Fruit fly (Drosophila melanogaster): ENCODE results near the gene z.

z gene

dm6 chrX:2462919-2463544, 15.5 kb downstream of the z start (continued):
- TF ChIP-seq Sry-β (GFP tag; optimal IDR thresholded peaks at IDR 0.05) (no peak), CG15514 (GFP tag; optimal IDR thresholded peaks at IDR 0.05) (no peak), Rfx (GFP tag; IDR thresholded peaks at IDR 0.05) (no peak), sd (tag; optimal IDR thresholded peaks at IDR 0.05) (peak; percentile 33), zen2 (GFP tag; IDR thresholded peaks at IDR 0.05; ENCODE audit: partially characterized antibody) (no peak), CG18262 (tag; optimal IDR thresholded peaks at IDR 0.05) (peak; percentile 9)

dm6 chrX:2464189-2464588, 16.6 kb downstream of the z start:
- TF ChIP-seq dmrt99B (tag; optimal IDR thresholded peaks at IDR 0.05) (peak; percentile 5), CG11504 (tag; optimal IDR thresholded peaks at IDR 0.05) (peak; percentile 28), CG34376 (GFP tag; optimal IDR thresholded peaks at IDR 0.05) (no peak), h (optimal IDR thresholded peaks at IDR 0.05) (no peak), CG7987 (GFP tag; optimal IDR thresholded peaks at IDR 0.05) (no peak), CG12744 (GFP tag; optimal IDR thresholded peaks at IDR 0.05) (no peak), CG31441 (GFP tag; IDR thresholded peaks at IDR 0.05) (0 out of 2 replicates have a peak, but pooled peaks have one; percentile 14), en (GFP tag; optimal IDR thresholded peaks at IDR 0.05) (no peak), CG14441 (GFP tag; IDR thresholded peaks at IDR 0.05) (no peak), shn (GFP tag; optimal IDR thresholded peaks at IDR 0.05) (no peak), ttk (GFP tag; IDR thresholded peaks at IDR 0.05) (no peak), zf30C (GFP tag; optimal IDR thresholded peaks at IDR 0.05) (no peak), CG2712 (tag; optimal IDR thresholded peaks at IDR 0.05) (peak; percentile 35), tna (GFP tag; IDR thresholded peaks at IDR 0.05; ENCODE audit: partially characterized antibody) (no peak), Neu2 (GFP tag; optimal IDR thresholded peaks at IDR 0.05; ENCODE audit: borderline replicate concordance) (no peak), CG7839 (tag; optimal IDR thresholded peaks at IDR 0.05) (peak; percentile 17), CG3838 (GFP tag; optimal IDR thresholded peaks at IDR 0.05) (no peak), aop (GFP tag; IDR thresholded peaks at IDR 0.05) (no peak), lola (GFP tag; optimal IDR thresholded peaks at IDR 0.05) (peak in 1 of 3 experiments; percentile 14), Mad (GFP tag; optimal IDR thresholded peaks at IDR 0.05) (no peak), CG10209 (GFP tag; optimal IDR thresholded peaks at IDR 0.05) (no peak), pum (GFP tag; optimal IDR thresholded peaks at IDR 0.05) (no peak), CoRest (tag; optimal IDR thresholded peaks at IDR 0.05) (peak; percentile 4), CG1603 (tag; optimal IDR thresholded peaks at IDR 0.05) (peak; percentile 42), CG18764 (GFP tag; optimal IDR thresholded peaks at IDR 0.05) (no peak), bigmax (GFP tag; optimal IDR thresholded peaks at IDR 0.05) (no peak), Mes4 (GFP tag; optimal IDR thresholded peaks at IDR 0.05) (no peak), mirr (GFP tag; optimal IDR thresholded peaks at IDR 0.05) (no peak), H15 (GFP tag; IDR thresholded peaks at IDR 0.05) (no peak), CG6813 (GFP tag; optimal IDR thresholded peaks at IDR 0.05) (no peak), z (GFP tag; IDR thresholded peaks at IDR 0.05) (0 out of 3 replicates have a peak, but pooled peaks have one; percentile 28), CkIIα-i1 (GFP tag; IDR thresholded peaks at IDR 0.05) (no peak), croc (GFP tag; conservative IDR thresholded peaks at IDR 0.05) (no peak), gsb (GFP tag; IDR thresholded peaks at IDR 0.05) (no peak), Oli (tag; optimal IDR thresholded peaks at IDR 0.05) (peak; percentile 21), eve (GFP tag; optimal IDR thresholded peaks at IDR 0.05) (peak in 1 of 2 experiments; percentile 42), kni (GFP tag; optimal IDR thresholded peaks at IDR 0.05) (no peak), CG33213 (GFP tag; optimal IDR thresholded peaks at IDR 0.05) (no peak), gem (tag; optimal IDR thresholded peaks at IDR 0.05) (peak; percentile 31), Xrp1 (GFP tag; IDR thresholded peaks at IDR 0.05) (0 out of 2 replicates have a peak, but pooled peaks have one; percentile 10), Myb (GFP tag; optimal IDR thresholded peaks at IDR 0.05) (no peak), gt (GFP tag; IDR thresholded peaks at IDR 0.05) (no peak; the same call in 1 of the 2 replicates), ci (GFP tag; IDR thresholded peaks at IDR 0.05) (peak; percentile 19; the same call in 1 of the 3 replicates)
